Worm (Caenorhabditis elegans) whole organism, L4/young adult: Measurements from ENCODE around the gene srd-47.

Experiments
- W03F9.2 ChIP-seq: fragments of 150-350 bp; optimal IDR thresholded peaks from 2 replicates; lab custom pipeline; 2014; ENCODE audit warnings: missing biosample characterization, missing genetic modification characterization
- him-1 ChIP-seq: sonication (generic microtip); optimal IDR thresholded peaks from 2 replicates; lab custom pipeline; 2016; ENCODE audit warnings: missing genotype, missing genetic modification reagents, missing genetic modification characterization, missing compliant biosample characterization

DNA sequence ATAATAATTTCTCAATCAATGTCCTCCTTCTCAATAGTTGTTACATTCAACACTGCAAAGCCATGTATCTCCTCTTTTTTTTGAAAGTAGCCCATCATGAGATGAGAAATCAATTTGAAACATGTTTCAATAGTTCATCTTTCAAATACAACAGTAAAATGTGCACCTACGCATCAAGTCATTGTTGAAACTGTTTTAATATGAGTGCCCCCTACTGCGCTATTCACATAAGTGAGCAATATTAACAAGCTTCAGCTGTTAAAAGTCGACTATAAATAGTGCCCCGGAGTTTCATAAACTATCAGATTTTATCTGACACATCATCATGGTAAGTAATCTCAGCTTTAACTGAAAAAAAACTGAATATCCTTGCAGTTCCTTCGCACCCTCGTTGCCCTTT is 27.0 kb downstream of the srd-47 start, which contains the start of the genes nspc-15 and F19H6.6:
- TF ChIP-seq him-1 (tag; lab: Kevin White, UChicago) = no peak
- no peak for TF ChIP-seq W03F9.2 (tag; lab: Kevin White, UChicago)
